Fruit fly (Drosophila melanogaster): Measurements from ENCODE around the gene rdx.

Gene rdx

DNA sequence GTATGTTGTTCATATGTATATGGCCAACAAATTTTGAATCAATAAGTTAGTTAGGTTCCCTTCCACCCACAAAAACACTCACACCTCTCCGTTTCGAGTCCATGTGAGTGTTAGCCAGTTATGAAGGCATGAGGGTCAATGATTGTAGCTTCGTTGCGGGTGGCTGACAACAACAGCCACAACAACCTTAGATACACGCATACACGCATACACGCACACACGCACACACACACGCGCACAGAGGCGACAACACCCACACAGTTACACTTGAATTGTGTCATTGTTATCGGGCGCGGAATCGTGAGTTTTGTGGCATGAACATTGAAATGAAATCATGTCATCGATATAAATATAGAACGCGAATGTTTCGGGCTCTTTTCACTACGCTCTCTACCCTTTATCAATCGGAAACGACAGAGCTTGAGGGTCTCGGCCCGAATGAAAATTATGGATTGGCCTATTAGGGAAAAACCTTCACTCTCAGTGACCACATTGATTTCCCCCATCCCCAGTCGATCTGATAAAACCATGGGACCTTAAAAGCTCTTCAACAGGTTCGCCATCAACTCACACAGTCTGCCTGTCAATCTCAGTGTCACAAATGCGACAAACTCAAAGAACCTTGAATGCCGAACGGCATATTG, 12.3 kb downstream of the rdx start (continued):
- TF ChIP-seq CG12942 (GFP tag; optimal IDR thresholded peaks at IDR 0.05) (no peak), zf30C (GFP tag; optimal IDR thresholded peaks at IDR 0.05) (no peak), HLH3B (GFP tag; IDR thresholded peaks at IDR 0.05) (no peak), sisA (GFP tag; IDR thresholded peaks at IDR 0.05) (no peak), hth (optimal IDR thresholded peaks at IDR 0.05) (no peak), CG5245 (GFP tag; optimal IDR thresholded peaks at IDR 0.05) (no peak), Myb (GFP tag; optimal IDR thresholded peaks at IDR 0.05) (no peak), Eip74EF (GFP tag; optimal IDR thresholded peaks at IDR 0.05) (no peak), Ada2b (GFP tag; IDR thresholded peaks at IDR 0.05) (no peak), CG17359 (tag; optimal IDR thresholded peaks at IDR 0.05) (no peak), CG16813 (GFP tag; IDR thresholded peaks at IDR 0.05; ENCODE audit: partially characterized antibody) (no peak), CG4328 (GFP tag; optimal IDR thresholded peaks at IDR 0.05) (no peak), CG30020 (tag; optimal IDR thresholded peaks at IDR 0.05) (no peak), sob (GFP tag; IDR thresholded peaks at IDR 0.05) (0 out of 2 replicates have a peak, but pooled peaks have one; percentile 11), gfzf (GFP tag; optimal IDR thresholded peaks at IDR 0.05) (no peak), CG9876 (GFP tag; optimal IDR thresholded peaks at IDR 0.05) (no peak), H2.0 (GFP tag; IDR thresholded peaks at IDR 0.05) (no peak), Rx (GFP tag; IDR thresholded peaks at IDR 0.05) (no peak), Dp (GFP tag; optimal IDR thresholded peaks at IDR 0.05) (no peak), Oaz (GFP tag; IDR thresholded peaks at IDR 0.05) (no peak), Dref (GFP tag; IDR thresholded peaks at IDR 0.05) (no peak), ems (GFP tag; optimal IDR thresholded peaks at IDR 0.05) (no peak), CG32767 (GFP tag; IDR thresholded peaks at IDR 0.05) (0 out of 2 replicates have a peak, but pooled peaks have one; percentile 39), klu (GFP tag; IDR thresholded peaks at IDR 0.05) (no peak), tup (GFP tag; optimal IDR thresholded peaks at IDR 0.05) (no peak), Sin3A (optimal IDR thresholded peaks at IDR 0.05) (no peak), Lim3 (GFP tag; IDR thresholded peaks at IDR 0.05) (no peak; the same call in 1 of the 2 replicates), fru (optimal IDR thresholded peaks at IDR 0.05) (no peak), CHES-1-like (GFP tag; optimal IDR thresholded peaks at IDR 0.05) (no peak), vfl (GFP tag; optimal IDR thresholded peaks at IDR 0.05) (no peak), org-1 (GFP tag; optimal IDR thresholded peaks at IDR 0.05) (no peak), CG4730 (GFP tag; IDR thresholded peaks at IDR 0.05) (no peak), pita (GFP tag; optimal IDR thresholded peaks at IDR 0.05) (no peak), Nf-YA (GFP tag; IDR thresholded peaks at IDR 0.05) (no peak), Sox102F (GFP tag; optimal IDR thresholded peaks at IDR 0.05) (no peak), CG30403 (GFP tag; optimal IDR thresholded peaks at IDR 0.05) (no peak), ken (GFP tag; IDR thresholded peaks at IDR 0.05) (no peak), CG8281 (tag; optimal IDR thresholded peaks at IDR 0.05) (no peak), CG13123 (GFP tag; optimal IDR thresholded peaks at IDR 0.05) (no peak), slp2 (GFP tag; optimal IDR thresholded peaks at IDR 0.05) (no peak), NFAT (GFP tag; IDR thresholded peaks at IDR 0.05) (no peak), fu2 (GFP tag; optimal IDR thresholded peaks at IDR 0.05) (no peak), CG34422 (GFP tag; IDR thresholded peaks at IDR 0.05) (no peak; the same call in 2 of the 3 replicates), sens (GFP tag) (peak; percentile 42), CG4617 (GFP tag; optimal IDR thresholded peaks at IDR 0.05; ENCODE audit: borderline replicate concordance) (no peak), hkb (optimal IDR thresholded peaks at IDR 0.05) (no peak), hkb (GFP tag; IDR thresholded peaks at IDR 0.05) (no peak), Mes4 (GFP tag; optimal IDR thresholded peaks at IDR 0.05) (no peak), CG10959 (GFP tag; IDR thresholded peaks at IDR 0.05) (no peak), CG1529 (GFP tag; optimal IDR thresholded peaks at IDR 0.05) (no peak), peb (GFP tag; IDR thresholded peaks at IDR 0.05) (no peak), h (optimal IDR thresholded peaks at IDR 0.05) (no peak), cwo (GFP tag; optimal IDR thresholded peaks at IDR 0.05) (peak; percentile 31), eyg (GFP tag; optimal IDR thresholded peaks at IDR 0.05) (no peak)

Measured in whole organism, embryonic.